Fruit fly (Drosophila melanogaster): ENCODE measurements around the gene GstT3.

Gene GstT3

dm6 chrX:20510540-20510939 lies 43.3 kb downstream of the GstT3 start, which contains the start of gene RhoGAP19D (continued):
- peak; percentile 65 for TF ChIP-seq CG6163 (GFP tag; IDR thresholded peaks at IDR 0.05)

dm6 chrX:20511382-20511853 lies 44.2 kb downstream of the GstT3 start, which contains the start of gene CG1812:
Gene CG1812, plus strand, starts transcription at chrX:20511544.
- no peak for TF ChIP-seq Eip75B (GFP tag; optimal IDR thresholded peaks at IDR 0.05)
- TF ChIP-seq CG11294 (GFP tag; IDR thresholded peaks at IDR 0.05) = peak; percentile 40; the same call in 1 of the 2 replicates
- TF ChIP-seq cyc (GFP tag; optimal IDR thresholded peaks at IDR 0.05) = peak; percentile 26
- peak; percentile 60 for TF ChIP-seq CG3919 (GFP tag; optimal IDR thresholded peaks at IDR 0.05)
- peak; percentile 62 for TF ChIP-seq CG6792 (GFP tag; optimal IDR thresholded peaks at IDR 0.05)
- TF ChIP-seq CG10631 (GFP tag; optimal IDR thresholded peaks at IDR 0.05) = peak; percentile 41
- TF ChIP-seq Hr39 (GFP tag; optimal IDR thresholded peaks at IDR 0.05) = peak; percentile 47
- peak; percentile 33 for TF ChIP-seq Lpt (GFP tag; optimal IDR thresholded peaks at IDR 0.05)
- peak; percentile 98 for TF ChIP-seq svp (GFP tag)
- peak; percentile 34 for TF ChIP-seq CG34406 (GFP tag; optimal IDR thresholded peaks at IDR 0.05)
- TF ChIP-seq Sox14 (GFP tag; optimal IDR thresholded peaks at IDR 0.05) = peak; percentile 61
- TF ChIP-seq CG16779 (tag; optimal IDR thresholded peaks at IDR 0.05) = no peak
- no peak for TF ChIP-seq CG9139 (GFP tag; optimal IDR thresholded peaks at IDR 0.05)
- TF ChIP-seq Hr4 (GFP tag; optimal IDR thresholded peaks at IDR 0.05) = peak; percentile 35
- peak; percentile 32 for TF ChIP-seq Sox15 (GFP tag; optimal IDR thresholded peaks at IDR 0.05)
- peak; percentile 56 for TF ChIP-seq CG7368 (GFP tag; optimal IDR thresholded peaks at IDR 0.05)
- TF ChIP-seq fd85E (GFP tag; optimal IDR thresholded peaks at IDR 0.05) = no peak
- TF ChIP-seq Eip78C (GFP tag) = peak; percentile 79
- TF ChIP-seq dsx (GFP tag; optimal IDR thresholded peaks at IDR 0.05; ENCODE audit: poor library complexity, severe bottlenecking) = peak; percentile 21
- peak; percentile 59 for TF ChIP-seq pdm3 (GFP tag; optimal IDR thresholded peaks at IDR 0.05)
- peak; percentile 81 for TF ChIP-seq eg (GFP tag; IDR thresholded peaks at IDR 0.05)
- TF ChIP-seq Eip93F (GFP tag; optimal IDR thresholded peaks at IDR 0.05) = no peak
- peak; percentile 18 for TF ChIP-seq CG3032 (tag; optimal IDR thresholded peaks at IDR 0.05)
- TF ChIP-seq esn (GFP tag; optimal IDR thresholded peaks at IDR 0.05) = peak; percentile 60
- peak; percentile 81 for TF ChIP-seq CG6163 (GFP tag; IDR thresholded peaks at IDR 0.05)
- peak; percentile 59 for TF ChIP-seq CG31627 (GFP tag; optimal IDR thresholded peaks at IDR 0.05)
- TF ChIP-seq Ets96B (tag; optimal IDR thresholded peaks at IDR 0.05) = peak; percentile 45
- no peak for TF ChIP-seq Hr38 (GFP tag; optimal IDR thresholded peaks at IDR 0.05)
- TF ChIP-seq fd59A (GFP tag; optimal IDR thresholded peaks at IDR 0.05) = peak; percentile 4
- peak; percentile 12 for TF ChIP-seq CG6276 (GFP tag; optimal IDR thresholded peaks at IDR 0.05)
- TF ChIP-seq CG32006 (GFP tag; optimal IDR thresholded peaks at IDR 0.05) = peak; percentile 52
- TF ChIP-seq dac (GFP tag; optimal IDR thresholded peaks at IDR 0.05) = no peak
- 0 out of 2 replicates have a peak, but pooled peaks have one; percentile 28 for TF ChIP-seq Gug (GFP tag; IDR thresholded peaks at IDR 0.05)
- TF ChIP-seq achi (GFP tag; optimal IDR thresholded peaks at IDR 0.05) = peak; percentile 100
- TF ChIP-seq Ets21C (GFP tag; optimal IDR thresholded peaks at IDR 0.05) = peak; percentile 11
- TF ChIP-seq acj6 (GFP tag; optimal IDR thresholded peaks at IDR 0.05) = peak; percentile 32
- TF ChIP-seq spab (GFP tag; optimal IDR thresholded peaks at IDR 0.05) = peak; percentile 18
- peak; percentile 21 for TF ChIP-seq CG8632 (GFP tag; optimal IDR thresholded peaks at IDR 0.05)
- TF ChIP-seq ss (GFP tag; optimal IDR thresholded peaks at IDR 0.05) = peak in 1 of 2 experiments; percentile 52
- TF ChIP-seq Smox (GFP tag; optimal IDR thresholded peaks at IDR 0.05) = peak; percentile 29
- peak; percentile 56 for TF ChIP-seq CG1621 (tag; optimal IDR thresholded peaks at IDR 0.05)
- peak; percentile 39 for TF ChIP-seq topi (GFP tag; optimal IDR thresholded peaks at IDR 0.05)
- no peak for TF ChIP-seq CG11762 (GFP tag; optimal IDR thresholded peaks at IDR 0.05; ENCODE audit: insufficient read depth)
- peak; percentile 59 for TF ChIP-seq lz (GFP tag; optimal IDR thresholded peaks at IDR 0.05)
- TF ChIP-seq Sox102F (GFP tag; optimal IDR thresholded peaks at IDR 0.05) = peak; percentile 33
- peak; percentile 46 for TF ChIP-seq vri (GFP tag; optimal IDR thresholded peaks at IDR 0.05)
- TF ChIP-seq salr (GFP tag; optimal IDR thresholded peaks at IDR 0.05) = peak in 1 of 2 experiments; percentile 25
- TF ChIP-seq CG15336 (GFP tag; IDR thresholded peaks at IDR 0.05) = peak; percentile 72
- peak; percentile 6 for TF ChIP-seq Blimp-1 (GFP tag; optimal IDR thresholded peaks at IDR 0.05)
- peak; percentile 55 for TF ChIP-seq OdsH (GFP tag; optimal IDR thresholded peaks at IDR 0.05)
